Fruit fly (Drosophila melanogaster) S2 (cell line): ENCODE data around the gene CG4593.

ENCODE experiments used
- CG8478 ChIP-seq: fragments of >200 bp; optimal IDR thresholded peaks from 2 replicates; lab custom pipeline; 2018
- CTCF ChIP-seq, 2 experiments: fragments of >200 bp; optimal IDR thresholded peaks; 2 replicates each; lab custom pipeline; 2018

dm6 chrX:7013320-7014214 is at the start of gene CG4593, which contains the start of gene CG3032:
- TF ChIP-seq CG8478 (lab: Kevin White, UChicago) = no peak
- no peak for TF ChIP-seq CTCF (optimal IDR thresholded peaks at IDR 0.05; lab: Kevin White, UChicago)
